Worm (Caenorhabditis elegans): ENCODE measurements around the gene sumv-2.

ce11 chrV:4674506-4674905 lies 57.1 kb downstream of the sumv-2 start, which contains the start of gene K03B4.8:
- TF ChIP-seq athp-1 (tag; optimal IDR thresholded peaks at IDR 0.05) (no peak), egrh-3 (GFP tag; IDR thresholded peaks at IDR 0.05) (no peak), unc-62 (GFP tag; optimal IDR thresholded peaks at IDR 0.05) (no peak), gei-17 (GFP tag; optimal IDR thresholded peaks at IDR 0.05) (no peak), egl-18 (GFP tag; IDR thresholded peaks at IDR 0.05) (no peak), let-526 (GFP tag; IDR thresholded peaks at IDR 0.05) (no peak), efl-1 (GFP tag; optimal IDR thresholded peaks at IDR 0.05) (no peak), F57C9.4 (tag; optimal IDR thresholded peaks at IDR 0.05) (no peak), bed-1 (GFP tag; IDR thresholded peaks at IDR 0.05) (no peak), bed-2 (GFP tag; IDR thresholded peaks at IDR 0.05) (no peak), ama-1 (optimal IDR thresholded peaks at IDR 0.05) (no peak), ama-1 (GFP tag; optimal IDR thresholded peaks at IDR 0.05) (no peak), lin-35 (GFP tag; optimal IDR thresholded peaks at IDR 0.05) (no peak), attf-3 (GFP tag; conservative IDR thresholded peaks at IDR 0.05) (no peak), Y53G8AR.9 (GFP tag; conservative IDR thresholded peaks at IDR 0.05) (no peak)

Measured in whole organism, young adult.